Fruit fly (Drosophila melanogaster) whole organism, adult: Measurements from ENCODE around the gene CG31347.
A peak's percentile ranks its signal among the peaks of the same experiment; 100 is the strongest.

Experiments
- CG11617 ChIP-seq: fragments of 200-800 bp; sonication (Bioruptor generic); optimal IDR thresholded peaks from 2 replicates; lab custom pipeline; 2017; ENCODE audit warnings: mild to moderate bottlenecking, missing biosample characterization, missing genetic modification reagents, missing genetic modification characterization
- CG12768 ChIP-seq: fragments of 200-800 bp; sonication (Bioruptor generic); optimal IDR thresholded peaks from 2 replicates; lab custom pipeline; 2017; ENCODE audit warnings: missing biosample characterization, missing genetic modification characterization, mild to moderate bottlenecking, moderate library complexity, missing genetic modification reagents
- CG14711 ChIP-seq: fragments of 200-800 bp; sonication (Bioruptor generic); optimal IDR thresholded peaks from 2 replicates; lab custom pipeline; 2018; ENCODE audit warnings: missing biosample characterization, mild to moderate bottlenecking, missing genetic modification characterization, moderate library complexity
- CG1620 ChIP-seq: fragments of 200-800 bp; sonication (Bioruptor generic); optimal IDR thresholded peaks from 2 replicates; lab custom pipeline; 2016; ENCODE audit warnings: missing biosample characterization, missing genetic modification characterization
- CG33017 ChIP-seq: fragments of 200-800 bp; sonication (Bioruptor generic); optimal IDR thresholded peaks from 2 replicates; lab custom pipeline; 2018; ENCODE audit warnings: missing biosample characterization, mild to moderate bottlenecking, missing genetic modification characterization, moderate library complexity
- CG5204 ChIP-seq: fragments of 200-800 bp; sonication (Bioruptor generic); optimal IDR thresholded peaks from 2 replicates; lab custom pipeline; 2016; ENCODE audit warnings: missing biosample characterization, missing genetic modification characterization
- CG7045 ChIP-seq: fragments of 200-800 bp; sonication (Bioruptor generic); optimal IDR thresholded peaks from 2 replicates; lab custom pipeline; 2017; ENCODE audit warnings: missing biosample characterization, mild to moderate bottlenecking, missing genetic modification characterization
- CG7101 ChIP-seq: fragments of 200-800 bp; sonication (Bioruptor generic); optimal IDR thresholded peaks from 2 replicates; lab custom pipeline; 2018; ENCODE audit warnings: missing biosample characterization, mild to moderate bottlenecking, missing genetic modification characterization, moderate library complexity
- Clk ChIP-seq: fragments of 200-800 bp; sonication (Bioruptor generic); optimal IDR thresholded peaks from 2 replicates; lab custom pipeline; 2017; ENCODE audit warnings: missing biosample characterization, missing genetic modification characterization
- Crg-1 ChIP-seq: fragments of 200-800 bp; sonication (Bioruptor generic); optimal IDR thresholded peaks from 2 replicates; lab custom pipeline; 2016; ENCODE audit warnings: missing biosample characterization, missing genetic modification characterization
- Hr96 ChIP-seq: fragments of 200-800 bp; sonication (Bioruptor generic); optimal IDR thresholded peaks from 2 replicates; lab custom pipeline; 2016; ENCODE audit warnings: missing biosample characterization, missing genetic modification characterization
- Mnt ChIP-seq: fragments of 200-800 bp; sonication (Bioruptor generic); optimal IDR thresholded peaks from 2 replicates; lab custom pipeline; 2016; ENCODE audit warnings: missing biosample characterization, mild to moderate bottlenecking, missing genetic modification characterization
- bab1 ChIP-seq: fragments of 200-800 bp; sonication (Bioruptor generic); optimal IDR thresholded peaks from 3 replicates; lab custom pipeline; 2019; ENCODE audit warnings: missing biosample characterization, mild to moderate bottlenecking, missing genetic modification characterization, moderate library complexity
- cic ChIP-seq: fragments of 200-800 bp; sonication (Bioruptor generic); optimal IDR thresholded peaks from 2 replicates; lab custom pipeline; 2017; ENCODE audit warnings: missing biosample characterization, mild to moderate bottlenecking, missing genetic modification characterization, moderate library complexity
- cnc ChIP-seq, 2 experiments: fragments of >200 bp; optimal IDR thresholded peaks; 2 replicates each; lab custom pipeline; 2017
- kay ChIP-seq: fragments of 200-800 bp; sonication (Bioruptor generic); peaks from one replicate; lab custom pipeline; 2016; ENCODE audit warnings: missing biosample characterization, missing genetic modification characterization, borderline replicate concordance
- ovo ChIP-seq: fragments of 200-800 bp; sonication (Bioruptor generic); optimal IDR thresholded peaks from 2 replicates; lab custom pipeline; 2016; ENCODE audit warnings: missing biosample characterization, missing genetic modification characterization
- pad ChIP-seq: fragments of 200-800 bp; sonication (Bioruptor generic); optimal IDR thresholded peaks from 3 replicates; lab custom pipeline; 2017; ENCODE audit warnings: missing biosample characterization, missing genetic modification characterization, mild to moderate bottlenecking, moderate library complexity, missing genetic modification reagents
- tj ChIP-seq: fragments of 200-800 bp; sonication (Bioruptor generic); optimal IDR thresholded peaks from 3 replicates; lab custom pipeline; 2017; ENCODE audit warnings: missing biosample characterization, mild to moderate bottlenecking, missing genetic modification characterization, moderate library complexity
- toe ChIP-seq: fragments of 200-800 bp; sonication (Bioruptor generic); optimal IDR thresholded peaks from 2 replicates; lab custom pipeline; 2016; ENCODE audit warnings: missing biosample characterization, missing genetic modification characterization

CG31347 gene

DNA sequence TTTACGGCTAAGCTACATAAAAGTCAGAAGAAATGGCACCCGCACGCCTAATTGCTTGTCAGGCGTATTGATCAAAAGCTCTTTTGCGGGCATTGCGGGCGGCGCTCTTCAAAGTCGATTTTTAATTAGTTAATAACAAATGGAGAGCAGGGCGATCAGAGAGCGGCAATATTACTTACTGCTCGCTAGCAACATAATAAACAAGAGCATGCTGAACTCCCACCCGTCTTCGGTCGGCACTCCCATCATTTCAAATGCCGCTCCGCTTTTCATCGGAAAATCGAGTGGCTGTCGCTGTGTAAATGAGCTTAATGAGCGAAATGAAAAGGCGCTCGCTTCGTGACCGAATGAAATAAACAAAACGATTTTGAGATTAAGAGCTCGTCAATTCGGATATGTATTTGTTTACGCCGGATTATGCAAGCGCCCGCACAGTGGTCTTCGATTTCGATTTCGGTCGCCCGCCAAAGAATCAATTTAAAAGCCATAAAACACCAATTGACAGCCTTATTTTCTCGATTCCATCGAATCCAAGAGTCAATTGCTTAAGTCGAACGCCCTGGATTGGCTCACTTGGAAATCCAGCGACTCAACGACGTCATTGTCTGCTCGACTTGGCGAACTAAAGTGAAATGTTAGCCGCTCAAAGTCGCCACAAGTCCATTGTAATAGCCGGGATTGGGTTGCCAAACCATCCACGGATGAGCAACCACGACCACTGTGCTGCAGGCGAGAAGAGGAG is 38.7 kb downstream of the CG31347 start:
- TF ChIP-seq Crg-1: no peak
- peak; percentile 27 for TF ChIP-seq CG14711 (tag; lab: Kevin White, UChicago)
- peak; percentile 30 for TF ChIP-seq pad
- TF ChIP-seq CG7101: peak; percentile 33
- no peak for TF ChIP-seq Clk (GFP tag; lab: Kevin White, UChicago)
- TF ChIP-seq CG33017 (tag; lab: Kevin White, UChicago): peak; percentile 47
- TF ChIP-seq kay: no peak
- TF ChIP-seq CG11617 (GFP tag; lab: Kevin White, UChicago): no peak
- no peak for TF ChIP-seq bab1
- TF ChIP-seq toe (GFP tag; lab: Kevin White, UChicago): peak; percentile 40
- no peak for TF ChIP-seq CG1620
- TF ChIP-seq CG7045: peak; percentile 41
- TF ChIP-seq tj (GFP tag; lab: Kevin White, UChicago): peak; percentile 6
- TF ChIP-seq cic (GFP tag; lab: Kevin White, UChicago): no peak
- no peak for TF ChIP-seq Mnt
- peak; percentile 46 for TF ChIP-seq CG12768 (GFP tag; lab: Kevin White, UChicago)
- TF ChIP-seq ovo (GFP tag; lab: Kevin White, UChicago): no peak
- TF ChIP-seq Hr96 (GFP tag; lab: Kevin White, UChicago): peak; percentile 66
- peak; percentile 55 for TF ChIP-seq CG5204 (GFP tag; lab: Kevin White, UChicago)
- TF ChIP-seq cnc (optimal IDR thresholded peaks at IDR 0.05; lab: Kevin White, UChicago): no peak

DNA sequence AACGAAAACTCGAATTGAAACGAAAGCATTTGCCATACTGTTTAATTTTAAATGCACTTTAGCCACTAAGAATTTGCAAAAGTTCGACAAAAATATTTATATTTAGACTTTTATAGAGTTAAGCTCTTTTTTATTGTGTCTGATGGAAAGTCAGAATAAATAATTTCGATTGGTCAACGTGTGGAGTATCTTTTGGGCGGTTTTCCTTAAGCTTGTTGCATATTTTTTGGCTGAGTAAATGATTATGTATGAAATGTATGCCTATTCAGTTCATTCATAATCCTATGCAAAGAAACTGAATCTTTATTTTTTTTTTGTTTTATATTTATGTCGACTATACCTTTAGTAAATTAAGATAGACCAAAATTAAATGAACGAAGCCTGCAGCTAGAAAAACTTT is 39.7 kb downstream of the CG31347 start:
- TF ChIP-seq CG11617 (GFP tag; lab: Kevin White, UChicago) (no peak), CG7101 (no peak), Hr96 (GFP tag; lab: Kevin White, UChicago) (no peak), tj (GFP tag; lab: Kevin White, UChicago) (no peak), pad (no peak), CG14711 (tag; lab: Kevin White, UChicago) (no peak), CG12768 (GFP tag; lab: Kevin White, UChicago) (no peak), Crg-1 (no peak), Mnt (no peak), CG5204 (GFP tag; lab: Kevin White, UChicago) (no peak)

DNA sequence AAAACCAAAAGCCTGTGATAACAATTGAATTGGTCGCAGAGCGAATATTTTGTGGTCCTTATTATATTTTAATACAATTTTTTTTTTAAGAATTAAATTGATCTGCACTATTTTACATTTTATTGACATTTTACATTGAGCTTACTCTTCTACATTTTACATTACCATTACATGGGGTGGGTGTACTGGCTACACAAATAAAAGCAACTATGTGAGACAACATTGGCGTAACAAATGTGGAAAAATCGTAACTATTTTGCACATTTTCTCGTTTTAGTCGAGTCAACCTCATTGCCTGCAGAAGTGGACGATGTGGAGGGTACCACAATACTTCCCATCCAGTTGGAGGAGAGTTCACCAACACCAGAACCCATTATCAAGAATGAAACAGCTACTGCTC is 41.9 kb downstream of the CG31347 start:
- TF ChIP-seq CG12768 (GFP tag; lab: Kevin White, UChicago) (no peak), cic (GFP tag; lab: Kevin White, UChicago) (no peak), CG1620 (no peak), tj (GFP tag; lab: Kevin White, UChicago) (no peak), Hr96 (GFP tag; lab: Kevin White, UChicago) (no peak), cnc (optimal IDR thresholded peaks at IDR 0.05; lab: Kevin White, UChicago) (no peak), Clk (GFP tag; lab: Kevin White, UChicago) (no peak), CG7101 (no peak), kay (no peak), CG11617 (GFP tag; lab: Kevin White, UChicago) (no peak), CG14711 (tag; lab: Kevin White, UChicago) (no peak), bab1 (no peak), toe (GFP tag; lab: Kevin White, UChicago) (no peak), Mnt (no peak), CG5204 (GFP tag; lab: Kevin White, UChicago) (no peak), ovo (GFP tag; lab: Kevin White, UChicago) (no peak), Crg-1 (no peak), pad (no peak), CG33017 (tag; lab: Kevin White, UChicago) (no peak)

DNA sequence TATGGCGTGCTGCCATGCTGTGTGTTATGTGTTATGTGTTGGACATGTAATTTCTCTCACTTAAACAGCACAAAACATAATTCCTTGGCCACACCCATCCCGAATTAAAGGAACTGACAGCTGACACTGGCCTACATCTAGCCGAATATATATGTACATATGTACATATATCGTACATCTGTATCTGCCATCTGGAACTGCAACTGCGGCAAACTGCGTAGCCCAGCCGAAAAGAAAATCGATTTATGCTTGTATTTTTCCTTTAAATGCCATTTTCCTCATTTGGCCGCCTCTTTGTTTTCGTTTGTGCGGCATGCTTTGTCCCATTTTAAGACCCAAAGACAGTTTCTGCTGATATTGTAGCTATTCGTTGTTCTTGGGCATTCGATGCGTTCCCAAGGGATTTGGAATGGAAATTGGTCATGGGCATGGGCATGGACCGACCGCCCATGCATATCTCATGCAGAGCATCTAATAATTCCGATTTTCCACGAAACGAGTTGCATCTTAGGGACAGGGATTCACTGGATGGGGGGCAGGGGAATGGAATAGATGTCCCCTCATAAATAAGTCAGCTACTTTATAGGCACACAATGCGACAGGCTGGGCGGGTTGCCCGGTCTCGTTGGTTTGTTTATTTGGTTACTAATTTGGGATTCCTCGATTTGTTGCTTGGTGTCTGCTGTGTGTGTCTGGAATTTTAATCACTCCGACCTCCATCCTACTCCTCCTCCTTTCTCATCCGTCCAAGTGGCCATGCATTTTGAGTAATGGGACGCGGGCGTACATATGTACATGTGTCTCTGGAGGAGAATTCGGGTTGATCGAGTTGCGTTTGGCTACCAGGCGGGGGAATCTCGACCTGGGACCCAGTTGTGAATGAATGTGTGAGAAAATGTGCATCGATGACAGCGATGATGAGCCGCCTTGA is 43.0 kb downstream of the CG31347 start:
- TF ChIP-seq cic (GFP tag; lab: Kevin White, UChicago): no peak
- no peak for TF ChIP-seq Hr96 (GFP tag; lab: Kevin White, UChicago)
- no peak for TF ChIP-seq bab1
- no peak for TF ChIP-seq ovo (GFP tag; lab: Kevin White, UChicago)
- TF ChIP-seq CG33017 (tag; lab: Kevin White, UChicago): no peak
- TF ChIP-seq Crg-1: no peak
- TF ChIP-seq kay: no peak

DNA sequence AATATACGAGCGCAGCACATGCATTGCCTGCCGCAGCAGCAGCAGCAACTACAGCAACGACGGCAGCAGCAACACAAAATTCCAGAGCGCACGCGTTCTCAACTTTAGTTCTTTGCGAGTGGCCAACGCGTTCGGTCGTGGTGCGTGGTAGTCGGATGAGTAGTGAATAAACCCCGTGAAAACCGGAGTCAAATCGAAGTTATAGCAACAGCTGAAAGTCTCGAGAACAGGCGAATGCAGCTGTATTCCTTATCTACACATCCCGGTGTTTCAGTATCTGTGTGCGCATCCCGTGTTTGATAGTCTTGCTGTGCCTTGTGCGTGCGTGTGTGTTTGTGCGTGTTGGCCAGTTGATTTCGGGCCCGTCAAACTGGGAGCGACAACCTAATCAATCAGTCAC is 44.4 kb downstream of the CG31347 start, which contains the start of gene Dtg:
TSS of gene Dtg (plus strand) at position 105 of the 400 bp plus-strand sequence.
- no peak for TF ChIP-seq cnc (optimal IDR thresholded peaks at IDR 0.05; lab: Kevin White, UChicago)
- TF ChIP-seq Hr96 (GFP tag; lab: Kevin White, UChicago): no peak
- TF ChIP-seq CG33017 (tag; lab: Kevin White, UChicago): no peak
- no peak for TF ChIP-seq Clk (GFP tag; lab: Kevin White, UChicago)
- no peak for TF ChIP-seq CG7101
- TF ChIP-seq bab1: no peak
- TF ChIP-seq CG1620: no peak
- no peak for TF ChIP-seq CG11617 (GFP tag; lab: Kevin White, UChicago)
- no peak for TF ChIP-seq pad
- no peak for TF ChIP-seq CG5204 (GFP tag; lab: Kevin White, UChicago)
- TF ChIP-seq CG7045: no peak
- no peak for TF ChIP-seq Mnt
- no peak for TF ChIP-seq Crg-1
- no peak for TF ChIP-seq tj (GFP tag; lab: Kevin White, UChicago)
